Worm (Caenorhabditis elegans): ENCODE data around the gene F02C12.3.

ce11 chrX:13435790-13436472 lies 39.2 kb downstream of the F02C12.3 start, which contains the start of gene jmjd-3.3:
- TF ChIP-seq chd-7 (tag; optimal IDR thresholded peaks at IDR 0.05) = no peak
- TF ChIP-seq repo-1 (tag; optimal IDR thresholded peaks at IDR 0.05) = no peak
- TF ChIP-seq F23B12.7 (tag; optimal IDR thresholded peaks at IDR 0.05; ENCODE audit: insufficient read depth) = no peak
- no peak for TF ChIP-seq F39B2.1 (GFP tag; IDR thresholded peaks at IDR 0.05)
- no peak for TF ChIP-seq fkh-3 (tag; optimal IDR thresholded peaks at IDR 0.05)
